Worm (Caenorhabditis elegans) whole organism, L1 larva: ENCODE measurements around the gene C50C3.12.

ENCODE experiments used
- C16A3.4 ChIP-seq: fragments of 150-350 bp; optimal IDR thresholded peaks from 2 replicates; lab custom pipeline; 2014; ENCODE audit warnings: missing biosample characterization, missing genetic modification characterization
- fos-1 ChIP-seq: fragments of 150-350 bp; optimal IDR thresholded peaks from 2 replicates; lab custom pipeline; 2014; ENCODE audit warnings: missing biosample characterization, missing genetic modification characterization
- lsy-2 ChIP-seq, 2 experiments: fragments of 150-350 bp; optimal IDR thresholded peaks; 2 replicates each; lab custom pipeline; 2014; ENCODE audit warnings: missing biosample characterization in 2 of 2, missing genetic modification characterization in 2 of 2
- tbx-2 ChIP-seq: sonication (generic microtip); optimal IDR thresholded peaks from 2 replicates; lab custom pipeline; 2016; ENCODE audit warnings: missing genetic modification characterization, missing compliant biosample characterization
- unc-130 ChIP-seq: fragments of 150-350 bp; optimal IDR thresholded peaks from 2 replicates; lab custom pipeline; 2017; ENCODE audit warnings: missing biosample characterization, missing genetic modification characterization, inconsistent platforms

DNA sequence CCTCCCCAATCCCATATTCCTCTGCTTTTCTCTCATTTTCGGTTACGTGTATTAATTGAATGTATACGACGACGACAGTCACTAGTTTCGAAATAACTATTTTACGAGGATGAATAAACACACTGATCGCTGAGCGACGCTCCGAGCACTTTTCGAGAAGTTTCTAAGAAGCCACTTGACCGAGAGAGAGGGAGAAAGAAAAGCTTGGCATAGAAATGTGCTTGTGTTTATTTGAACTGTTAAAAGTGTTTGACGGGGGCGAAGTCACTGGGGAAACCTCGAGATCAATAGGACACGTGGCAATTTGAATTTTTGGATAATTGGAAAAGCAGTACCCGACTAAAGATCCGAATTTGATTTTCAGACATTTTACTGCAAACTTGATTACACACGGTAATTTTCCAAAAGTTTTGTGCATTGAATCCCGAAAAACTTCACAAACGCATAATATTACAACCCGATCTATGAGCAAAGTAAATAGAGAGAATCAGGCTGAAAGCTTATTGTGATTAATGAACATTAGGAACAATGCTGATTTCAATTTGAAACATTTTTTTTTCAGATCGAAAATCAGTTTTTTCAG is 39.8 kb upstream of the C50C3.12 start:
- TF ChIP-seq tbx-2 (peak; percentile 42), fos-1 (no peak), C16A3.4 (tag; lab: Kevin White, UChicago) (no peak), lsy-2 (tag; optimal IDR thresholded peaks at IDR 0.05; lab: Kevin White, UChicago) (no peak), unc-130 (no peak)
